Worm (Caenorhabditis elegans) whole organism, late embryonic: Measurements from ENCODE around the gene lag-1.
A peak's percentile ranks its signal among the peaks of the same experiment; 100 is the strongest.

Experiments
- C08G9.2 ChIP-seq: sonication (generic microtip); optimal IDR thresholded peaks from 2 replicates; lab custom pipeline; 2016; ENCODE audit warnings: mild to moderate bottlenecking, missing genetic modification characterization, moderate library complexity, missing compliant biosample characterization
- Y22D7AL.16 ChIP-seq: sonication (generic microtip); optimal IDR thresholded peaks from 2 replicates; lab custom pipeline; 2016; ENCODE audit warnings: missing genetic modification characterization, missing compliant biosample characterization
- ama-1 ChIP-seq: fragments of 150-350 bp; optimal IDR thresholded peaks from 2 replicates; lab custom pipeline; 2014
- ceh-14 ChIP-seq: sonication (generic microtip); optimal IDR thresholded peaks from 2 replicates; lab custom pipeline; 2016; ENCODE audit warnings: missing genotype, missing genetic modification characterization, missing compliant biosample characterization
- ceh-19 ChIP-seq: fragments of 200-800 bp; sonication (Bioruptor generic); optimal IDR thresholded peaks from 2 replicates; lab custom pipeline; 2018; ENCODE audit warnings: mild to moderate bottlenecking, missing genetic modification characterization, missing compliant biosample characterization
- ceh-22 ChIP-seq: sonication (generic microtip); optimal IDR thresholded peaks from 2 replicates; lab custom pipeline; 2017; ENCODE audit warnings: missing biosample characterization, missing genetic modification characterization
- ceh-30 ChIP-seq: fragments of 150-350 bp; optimal IDR thresholded peaks from 2 replicates; lab custom pipeline; 2014; ENCODE audit warnings: missing biosample characterization, missing genetic modification characterization
- ceh-31 ChIP-seq: sonication (generic microtip); optimal IDR thresholded peaks from 2 replicates; lab custom pipeline; 2016; ENCODE audit warnings: missing genetic modification characterization, missing compliant biosample characterization
- ceh-34 ChIP-seq: sonication (generic microtip); optimal IDR thresholded peaks from 2 replicates; lab custom pipeline; 2016; ENCODE audit warnings: mild to moderate bottlenecking, missing genetic modification characterization, missing compliant biosample characterization
- ceh-48 ChIP-seq: sonication (generic microtip); optimal IDR thresholded peaks from 2 replicates; lab custom pipeline; 2016; ENCODE audit warnings: missing genetic modification characterization, inconsistent platforms, missing compliant biosample characterization
- ceh-6 ChIP-seq: fragments of 200-800 bp; sonication (Bioruptor generic); optimal IDR thresholded peaks from 2 replicates; lab custom pipeline; 2018; ENCODE audit warnings: mild to moderate bottlenecking, missing genetic modification characterization, missing compliant biosample characterization
- ceh-9 ChIP-seq: sonication (generic microtip); optimal IDR thresholded peaks from 2 replicates; lab custom pipeline; 2016; ENCODE audit warnings: mild to moderate bottlenecking, missing genetic modification characterization, inconsistent platforms, missing compliant biosample characterization
- elt-2 ChIP-seq: sonication (generic microtip); optimal IDR thresholded peaks from 2 replicates; lab custom pipeline; 2016; ENCODE audit warnings: missing genetic modification reagents, missing genetic modification characterization, missing compliant biosample characterization
- fkh-6 ChIP-seq: sonication (generic microtip); optimal IDR thresholded peaks from 2 replicates; lab custom pipeline; 2016; ENCODE audit warnings: missing genetic modification characterization, missing compliant biosample characterization
- hlh-15 ChIP-seq: sonication (generic microtip); optimal IDR thresholded peaks from 2 replicates; lab custom pipeline; 2016; ENCODE audit warnings: missing genetic modification characterization, missing compliant biosample characterization
- lim-6 ChIP-seq: sonication (generic microtip); optimal IDR thresholded peaks from 2 replicates; lab custom pipeline; 2016; ENCODE audit warnings: missing genetic modification characterization, missing compliant biosample characterization
- madf-2 ChIP-seq: sonication (generic microtip); optimal IDR thresholded peaks from 2 replicates; lab custom pipeline; 2017; ENCODE audit warnings: missing genetic modification characterization, missing compliant biosample characterization
- mec-3 ChIP-seq: sonication (generic microtip); optimal IDR thresholded peaks from 2 replicates; lab custom pipeline; 2016; ENCODE audit warnings: borderline replicate concordance, missing genetic modification characterization, missing compliant biosample characterization
- nfya-1 ChIP-seq: sonication (generic microtip); optimal IDR thresholded peaks from 2 replicates; lab custom pipeline; 2017; ENCODE audit warnings: missing genetic modification characterization, mild to moderate bottlenecking, missing compliant biosample characterization, antibody characterized with exemption, moderate library complexity
- npax-4 ChIP-seq: sonication (generic microtip); optimal IDR thresholded peaks from 2 replicates; lab custom pipeline; 2016; ENCODE audit warnings: missing genetic modification characterization, missing compliant biosample characterization
- odd-2 ChIP-seq: sonication (generic microtip); optimal IDR thresholded peaks from 2 replicates; lab custom pipeline; 2017; ENCODE audit warnings: antibody characterized with exemption, mild to moderate bottlenecking, missing genetic modification characterization, missing compliant biosample characterization
- pat-9 ChIP-seq: fragments of 200-800 bp; sonication (Bioruptor generic); optimal IDR thresholded peaks from 2 replicates; lab custom pipeline; 2018; ENCODE audit warnings: mild to moderate bottlenecking, missing genetic modification characterization, moderate library complexity, missing compliant biosample characterization
- pha-2 ChIP-seq: sonication (generic microtip); optimal IDR thresholded peaks from 2 replicates; lab custom pipeline; 2017; ENCODE audit warnings: mild to moderate bottlenecking, missing genetic modification characterization, missing compliant biosample characterization
- pha-4 ChIP-seq: fragments of 150-350 bp; optimal IDR thresholded peaks from 2 replicates; lab custom pipeline; 2018; ENCODE audit warnings: missing biosample characterization, missing genetic modification reagents, missing genetic modification characterization
- pros-1 ChIP-seq: fragments of 150-350 bp; optimal IDR thresholded peaks from 2 replicates; lab custom pipeline; 2014; ENCODE audit warnings: missing biosample characterization, missing genetic modification reagents, missing genetic modification characterization
- ref-2 ChIP-seq: sonication (generic microtip); optimal IDR thresholded peaks from 2 replicates; lab custom pipeline; 2016; ENCODE audit warnings: missing genetic modification characterization, missing compliant biosample characterization
- rnt-1 ChIP-seq: sonication (generic microtip); optimal IDR thresholded peaks from 2 replicates; lab custom pipeline; 2016; ENCODE audit warnings: missing genetic modification characterization, missing compliant biosample characterization
- sox-2 ChIP-seq: fragments of 200-800 bp; sonication (Bioruptor generic); IDR thresholded peaks from 2 replicates; pipeline ENCODE4 v1.3.6; 2022; ENCODE audit warnings: missing genetic modification reagents, missing genetic modification characterization, missing compliant biosample characterization
- syd-9 ChIP-seq: sonication (generic microtip); optimal IDR thresholded peaks from 2 replicates; lab custom pipeline; 2016; ENCODE audit warnings: mild to moderate bottlenecking, missing genetic modification characterization, moderate library complexity, missing compliant biosample characterization
- tbx-7 ChIP-seq: sonication (generic microtip); optimal IDR thresholded peaks from 2 replicates; lab custom pipeline; 2016; ENCODE audit warnings: missing genotype, missing genetic modification characterization, missing compliant biosample characterization
- unc-55 ChIP-seq: sonication (generic microtip); optimal IDR thresholded peaks from 2 replicates; lab custom pipeline; 2017; ENCODE audit warnings: missing biosample characterization, missing genetic modification reagents, missing genetic modification characterization
- unc-86 ChIP-seq: sonication (generic microtip); optimal IDR thresholded peaks from 2 replicates; lab custom pipeline; 2016; ENCODE audit warnings: missing genetic modification characterization, missing compliant biosample characterization
- zip-5 ChIP-seq: sonication (generic microtip); optimal IDR thresholded peaks from 2 replicates; lab custom pipeline; 2016; ENCODE audit warnings: missing genetic modification characterization, missing compliant biosample characterization
- ztf-16 ChIP-seq: sonication (generic microtip); optimal IDR thresholded peaks from 2 replicates; lab custom pipeline; 2017; ENCODE audit warnings: missing genetic modification characterization, missing compliant biosample characterization

Gene lag-1

ce11 chrIV:6076128-6076527 is 19.1 kb upstream of the lag-1 start, which contains the start of gene cpg-20:
TSS of gene cpg-20 (minus strand) at chrIV:6076228.
- TF ChIP-seq sox-2 (GFP tag; lab: Robert Waterston, UW) (no peak), ceh-22 (no peak), Y22D7AL.16 (tag; lab: Kevin White, UChicago) (no peak), ceh-9 (tag; lab: Kevin White, UChicago) (no peak), unc-55 (GFP tag; lab: Kevin White, UChicago) (no peak), ceh-19 (no peak), hlh-15 (no peak), mec-3 (tag; lab: Kevin White, UChicago) (no peak), lim-6 (tag; lab: Kevin White, UChicago) (no peak), ceh-14 (tag; lab: Kevin White, UChicago) (no peak), pha-4 (tag; lab: Kevin White, UChicago) (no peak), npax-4 (tag; lab: Kevin White, UChicago) (no peak)

- peak; percentile 19 for TF ChIP-seq elt-2
- TF ChIP-seq madf-2 (tag; lab: Kevin White, UChicago) = no peak
- TF ChIP-seq, all 69 proteins: peak for 1
Observed at ce11 chrIV:6079925-6080324, 15.3 kb upstream of the lag-1 start, which contains the start of gene ugt-19. TSS of gene ugt-19 (minus strand) at chrIV:6079952.

- TF ChIP-seq elt-2 (peak; percentile 48), ref-2 (tag; lab: Kevin White, UChicago) (no peak)
Observed at ce11 chrIV:6083550-6084041, 11.6 kb upstream of the lag-1 start, which contains the start of gene ugt-20. TSS of gene ugt-20 (minus strand) at chrIV:6083600.

- TF ChIP-seq C08G9.2 (tag; lab: Kevin White, UChicago) (no peak), syd-9 (no peak), rnt-1 (tag; lab: Kevin White, UChicago) (no peak), ceh-31 (tag; lab: Kevin White, UChicago) (no peak), elt-2 (peak; percentile 74), pha-2 (tag; lab: Kevin White, UChicago) (no peak), lim-6 (tag; lab: Kevin White, UChicago) (no peak)
Observed at ce11 chrIV:6086479-6086878, 8.7 kb upstream of the lag-1 start.

- TF ChIP-seq pat-9 (no peak), ama-1 (lab: Kevin White, UChicago) (no peak), rnt-1 (tag; lab: Kevin White, UChicago) (no peak), nfya-1 (no peak), ceh-30 (tag; lab: Kevin White, UChicago) (no peak), pha-4 (tag; lab: Kevin White, UChicago) (no peak), ceh-34 (no peak), hlh-15 (no peak), ceh-48 (tag; lab: Kevin White, UChicago) (no peak), odd-2 (tag; lab: Kevin White, UChicago) (no peak), zip-5 (tag; lab: Kevin White, UChicago) (no peak), ztf-16 (no peak), fkh-6 (tag; lab: Kevin White, UChicago) (no peak), mec-3 (tag; lab: Kevin White, UChicago) (no peak), unc-86 (no peak), ceh-31 (tag; lab: Kevin White, UChicago) (no peak), tbx-7 (tag; lab: Kevin White, UChicago) (no peak), pros-1 (tag; lab: Kevin White, UChicago) (no peak), ceh-6 (GFP tag; lab: Kevin White, UChicago) (no peak)
Observed at ce11 chrIV:6092313-6092712, 2.9 kb upstream of the lag-1 start, which contains the start of gene K08B4.7. TSS of gene K08B4.7 (minus strand) at chrIV:6092413.
